Worm (Caenorhabditis elegans) whole organism, early embryonic: ENCODE measurements around the gene lec-7.

Experiments used
- ama-1 ChIP-seq: fragments of 150-350 bp; optimal IDR thresholded peaks from 2 replicates; lab custom pipeline; 2014
- hmbx-1 ChIP-seq: sonication (generic microtip); optimal IDR thresholded peaks from 2 replicates; lab custom pipeline; 2016; ENCODE audit warnings: mild to moderate bottlenecking, missing genetic modification characterization, missing compliant biosample characterization
- tra-4 ChIP-seq: sonication (generic microtip); optimal IDR thresholded peaks from 2 replicates; lab custom pipeline; 2017; ENCODE audit warnings: missing genetic modification characterization, missing compliant biosample characterization

- TF ChIP-seq hmbx-1 (tag; lab: Kevin White, UChicago): no peak
- no peak for TF ChIP-seq tra-4
- TF ChIP-seq ama-1 (lab: Kevin White, UChicago): no peak
Observed at ce11 chrX:9807377-9808048, 44.3 kb upstream of the lec-7 start, which contains the start of gene lgc-47.
